Worm (Caenorhabditis elegans) whole organism, L1 larva: ENCODE measurements around the gene B0507.5.
A peak's percentile ranks its signal among the peaks of the same experiment; 100 is the strongest.

ENCODE experiments used
- F16B12.6 ChIP-seq: fragments of 150-350 bp; optimal IDR thresholded peaks from 2 replicates; lab custom pipeline; 2014; ENCODE audit warnings: missing biosample characterization, missing genetic modification characterization
- aha-1 ChIP-seq: fragments of 150-350 bp; optimal IDR thresholded peaks from 2 replicates; lab custom pipeline; 2014; ENCODE audit warnings: missing biosample characterization, missing genetic modification characterization
- alr-1 ChIP-seq: fragments of 200-800 bp; sonication (Bioruptor generic); optimal IDR thresholded peaks from 2 replicates; lab custom pipeline; 2018; ENCODE audit warnings: borderline replicate concordance, mild to moderate bottlenecking, missing genetic modification characterization, missing compliant biosample characterization
- ama-1 ChIP-seq: fragments of 150-350 bp; optimal IDR thresholded peaks from 2 replicates; lab custom pipeline; 2014
- blmp-1 ChIP-seq: fragments of 150-350 bp; optimal IDR thresholded peaks from 2 replicates; lab custom pipeline; 2014; ENCODE audit warnings: missing biosample characterization, missing genetic modification characterization
- ceh-63 ChIP-seq: fragments of 200-800 bp; sonication (Bioruptor generic); optimal IDR thresholded peaks from 2 replicates; lab custom pipeline; 2018; ENCODE audit warnings: mild to moderate bottlenecking, missing genetic modification characterization, missing compliant biosample characterization
- ceh-82 ChIP-seq, 3 experiments: fragments of 150-350 bp in 1 of 3; sonication (generic microtip) in 2 of 3; optimal IDR thresholded peaks; 2 replicates each; lab custom pipeline; 2014 to 2017; ENCODE audit warnings: missing biosample characterization in 3 of 3, missing genetic modification characterization in 3 of 3
- ceh-88 ChIP-seq: fragments of 200-800 bp; sonication (Bioruptor generic); IDR thresholded peaks from 2 replicates; pipeline ENCODE4 v1.3.6; 2022; ENCODE audit warnings: missing genetic modification characterization, missing compliant biosample characterization
- ceh-90 ChIP-seq: sonication (generic microtip); optimal IDR thresholded peaks from 2 replicates; lab custom pipeline; 2016; ENCODE audit warnings: missing genetic modification characterization, missing compliant biosample characterization
- ces-1 ChIP-seq: fragments of 150-350 bp; optimal IDR thresholded peaks from 2 replicates; lab custom pipeline; 2014; ENCODE audit warnings: missing biosample characterization, missing genetic modification reagents, missing genetic modification characterization
- dsc-1 ChIP-seq: sonication (generic microtip); optimal IDR thresholded peaks from 2 replicates; lab custom pipeline; 2016; ENCODE audit warnings: mild to moderate bottlenecking, missing genetic modification characterization, missing compliant biosample characterization
- egl-13 ChIP-seq: sonication (generic microtip); optimal IDR thresholded peaks from 2 replicates; lab custom pipeline; 2016; ENCODE audit warnings: missing genotype, missing genetic modification reagents, missing genetic modification characterization, missing compliant biosample characterization
- fkh-10 ChIP-seq: sonication (generic microtip); optimal IDR thresholded peaks from 2 replicates; lab custom pipeline; 2017; ENCODE audit warnings: missing biosample characterization, missing genetic modification reagents, missing genetic modification characterization
- grh-1 ChIP-seq: fragments of 200-800 bp; sonication (Bioruptor generic); IDR thresholded peaks from 2 replicates; pipeline ENCODE4 v1.3.6; 2022; ENCODE audit warnings: missing genetic modification reagents, missing genetic modification characterization, missing compliant biosample characterization
- lin-14 ChIP-seq: fragments of 200-800 bp; sonication (Bioruptor generic); optimal IDR thresholded peaks from 2 replicates; lab custom pipeline; 2018; ENCODE audit warnings: mild to moderate bottlenecking, missing genetic modification characterization, moderate library complexity, missing compliant biosample characterization
- lin-35 ChIP-seq, 2 experiments: fragments of 150-350 bp; optimal IDR thresholded peaks; 2 replicates each; lab custom pipeline; 2014; ENCODE audit warnings: missing biosample characterization in 2 of 2, missing genetic modification characterization in 2 of 2, missing genetic modification reagents in 2 of 2
- lir-3 ChIP-seq: sonication (generic microtip); optimal IDR thresholded peaks from 2 replicates; lab custom pipeline; 2016; ENCODE audit warnings: mild to moderate bottlenecking, missing genetic modification characterization, moderate library complexity, missing compliant biosample characterization; ENCODE audit not compliant: poor library complexity
- nhr-12 ChIP-seq: sonication (generic microtip); optimal IDR thresholded peaks from 2 replicates; lab custom pipeline; 2017; ENCODE audit warnings: missing biosample characterization, missing genetic modification characterization
- nhr-237 ChIP-seq: fragments of 150-350 bp; optimal IDR thresholded peaks from 2 replicates; lab custom pipeline; 2014; ENCODE audit warnings: missing biosample characterization, missing genetic modification characterization
- nhr-47 ChIP-seq: sonication (generic microtip); optimal IDR thresholded peaks from 2 replicates; lab custom pipeline; 2016; ENCODE audit warnings: mild to moderate bottlenecking, missing genetic modification characterization, moderate library complexity, missing compliant biosample characterization
- nhr-71 ChIP-seq: sonication (generic microtip); optimal IDR thresholded peaks from 2 replicates; lab custom pipeline; 2016; ENCODE audit warnings: mild to moderate bottlenecking, missing genetic modification characterization, moderate library complexity, missing compliant biosample characterization
- nhr-76 ChIP-seq: sonication (generic microtip); optimal IDR thresholded peaks from 2 replicates; lab custom pipeline; 2017; ENCODE audit warnings: missing biosample characterization, missing genetic modification characterization
- nhr-84 ChIP-seq: sonication (generic microtip); optimal IDR thresholded peaks from 2 replicates; lab custom pipeline; 2017; ENCODE audit warnings: missing biosample characterization, missing genetic modification characterization
- pax-3 ChIP-seq: fragments of 200-800 bp; sonication (Bioruptor generic); optimal IDR thresholded peaks from 2 replicates; lab custom pipeline; 2018; ENCODE audit warnings: mild to moderate bottlenecking, missing genetic modification characterization, moderate library complexity, missing compliant biosample characterization
- pqm-1 ChIP-seq: sonication (generic microtip); optimal IDR thresholded peaks from 3 replicates; lab custom pipeline; 2017; ENCODE audit warnings: missing biosample characterization, missing genetic modification characterization
- rnt-1 ChIP-seq: sonication (generic microtip); optimal IDR thresholded peaks from 2 replicates; lab custom pipeline; 2016; ENCODE audit warnings: mild to moderate bottlenecking, missing genetic modification characterization, moderate library complexity, missing compliant biosample characterization
- skn-1 ChIP-seq: fragments of 150-350 bp; optimal IDR thresholded peaks from 2 replicates; lab custom pipeline; 2014; ENCODE audit warnings: missing biosample characterization, missing genetic modification characterization
- sox-4 ChIP-seq: sonication (generic microtip); optimal IDR thresholded peaks from 2 replicates; lab custom pipeline; 2016; ENCODE audit warnings: missing genetic modification characterization, missing compliant biosample characterization
- sup-37 ChIP-seq: fragments of 200-800 bp; sonication (Bioruptor generic); optimal IDR thresholded peaks from 2 replicates; lab custom pipeline; 2018; ENCODE audit warnings: mild to moderate bottlenecking, missing genetic modification characterization, missing compliant biosample characterization
- swsn-7 ChIP-seq: sonication (generic microtip); optimal IDR thresholded peaks from 2 replicates; lab custom pipeline; 2016; ENCODE audit warnings: missing genetic modification characterization, missing compliant biosample characterization
- tbx-2 ChIP-seq: sonication (generic microtip); optimal IDR thresholded peaks from 2 replicates; lab custom pipeline; 2016; ENCODE audit warnings: missing genetic modification characterization, missing compliant biosample characterization
- tlp-1 ChIP-seq: fragments of 150-350 bp; optimal IDR thresholded peaks from 2 replicates; lab custom pipeline; 2014; ENCODE audit warnings: missing biosample characterization, missing genetic modification characterization
- unc-130 ChIP-seq: fragments of 150-350 bp; optimal IDR thresholded peaks from 2 replicates; lab custom pipeline; 2017; ENCODE audit warnings: missing biosample characterization, missing genetic modification characterization, inconsistent platforms
- unc-30 ChIP-seq: sonication (generic microtip); optimal IDR thresholded peaks from 2 replicates; lab custom pipeline; 2017; ENCODE audit warnings: missing biosample characterization, missing genetic modification characterization
- unc-62 ChIP-seq: fragments of 150-350 bp; optimal IDR thresholded peaks from 2 replicates; lab custom pipeline; 2014; ENCODE audit warnings: missing biosample characterization, missing genetic modification reagents, missing genetic modification characterization
- xbp-1 ChIP-seq: sonication (generic microtip); optimal IDR thresholded peaks from 2 replicates; lab custom pipeline; 2016; ENCODE audit warnings: missing genetic modification characterization, missing compliant biosample characterization
- zip-4 ChIP-seq: fragments of 200-800 bp; sonication (Bioruptor generic); optimal IDR thresholded peaks from 2 replicates; lab custom pipeline; 2018; ENCODE audit warnings: mild to moderate bottlenecking, missing genetic modification characterization, moderate library complexity, missing compliant biosample characterization
- ztf-11 ChIP-seq, 2 experiments: sonication (generic microtip); optimal IDR thresholded peaks; 2 replicates each; lab custom pipeline; 2016 to 2017; ENCODE audit warnings: missing genetic modification characterization in 2 of 2, missing biosample characterization in 1 of 2, missing compliant biosample characterization in 1 of 2

The B0507.5 gene

ce11 chrV:8753395-8753794 lies at the start of gene B0507.5:
TSS of gene B0507.5 (plus strand) at chrV:8753695.
- TF ChIP-seq nhr-71 (tag; lab: Kevin White, UChicago) (no peak), ceh-88 (GFP tag; lab: Robert Waterston, UW) (no peak), unc-130 (no peak), tlp-1 (tag; lab: Kevin White, UChicago) (no peak), swsn-7 (tag; lab: Kevin White, UChicago) (no peak), fkh-10 (GFP tag; lab: Kevin White, UChicago) (no peak), dsc-1 (tag; lab: Kevin White, UChicago) (no peak), lin-14 (no peak), nhr-12 (tag; lab: Kevin White, UChicago) (no peak), nhr-76 (no peak), grh-1 (GFP tag; lab: Robert Waterston, UW) (no peak), pqm-1 (tag; lab: Kevin White, UChicago) (no peak), unc-30 (tag; lab: Kevin White, UChicago) (no peak), alr-1 (no peak), rnt-1 (tag; lab: Kevin White, UChicago) (no peak), F16B12.6 (no peak), aha-1 (tag; lab: Kevin White, UChicago) (no peak)
- TF ChIP-seq, all 84 proteins: peak for 0

ce11 chrV:8711910-8712309 lies 41.6 kb upstream of the B0507.5 start, which contains the start of gene ZC178.2:
TSS of gene ZC178.2 (minus strand) at chrV:8712010.
- TF ChIP-seq lir-3 (tag; lab: Kevin White, UChicago) (no peak), tbx-2 (no peak), unc-62 (GFP tag; lab: Kevin White, UChicago) (no peak), rnt-1 (tag; lab: Kevin White, UChicago) (no peak), fkh-10 (GFP tag; lab: Kevin White, UChicago) (no peak), lin-14 (no peak), ama-1 (lab: Kevin White, UChicago) (no peak), nhr-12 (tag; lab: Kevin White, UChicago) (no peak), nhr-84 (tag; lab: Kevin White, UChicago) (no peak), egl-13 (tag; lab: Kevin White, UChicago) (no peak), swsn-7 (tag; lab: Kevin White, UChicago) (no peak), grh-1 (GFP tag; lab: Robert Waterston, UW) (no peak), nhr-237 (no peak), zip-4 (GFP tag; lab: Kevin White, UChicago) (no peak)

ce11 chrV:8716175-8716574 lies 37.3 kb upstream of the B0507.5 start, which contains the start of gene glr-5:
TSS of gene glr-5 (plus strand) at chrV:8716495.
- TF ChIP-seq ces-1 (GFP tag; lab: Kevin White, UChicago): peak; percentile 52
- no peak for TF ChIP-seq ceh-90 (tag; lab: Kevin White, UChicago)
- TF ChIP-seq pax-3 (tag; lab: Kevin White, UChicago): no peak
- no peak for TF ChIP-seq grh-1 (GFP tag; lab: Robert Waterston, UW)
- no peak for TF ChIP-seq xbp-1 (tag; lab: Kevin White, UChicago)
- no peak for TF ChIP-seq skn-1 (tag; lab: Kevin White, UChicago)
- TF ChIP-seq alr-1: no peak
- TF ChIP-seq ztf-11 (tag; optimal IDR thresholded peaks at IDR 0.05; lab: Kevin White, UChicago): no peak
- no peak for TF ChIP-seq sox-4 (tag; lab: Kevin White, UChicago)
- TF ChIP-seq ceh-82 (tag; optimal IDR thresholded peaks at IDR 0.05; lab: Kevin White, UChicago): no peak
- no peak for TF ChIP-seq lin-35 (GFP tag; optimal IDR thresholded peaks at IDR 0.05; lab: Kevin White, UChicago)
- TF ChIP-seq nhr-47 (tag; lab: Kevin White, UChicago): no peak
- no peak for TF ChIP-seq sup-37 (GFP tag; lab: Kevin White, UChicago)
- TF ChIP-seq fkh-10 (GFP tag; lab: Kevin White, UChicago): peak; percentile 61
- TF ChIP-seq blmp-1: no peak
- TF ChIP-seq ceh-63 (GFP tag; lab: Kevin White, UChicago): no peak
- TF ChIP-seq lin-14: peak; percentile 68
- TF ChIP-seq, all 84 proteins: peak for 3
